Fruit fly (Drosophila melanogaster) whole organism, adult: ENCODE results near the gene Ogg1.

ENCODE experiments used
- CG11617 ChIP-seq: fragments of 200-800 bp; sonication (Bioruptor generic); optimal IDR thresholded peaks from 2 replicates; lab custom pipeline; 2017; ENCODE audit warnings: mild to moderate bottlenecking, missing biosample characterization, missing genetic modification reagents, missing genetic modification characterization
- CG14711 ChIP-seq: fragments of 200-800 bp; sonication (Bioruptor generic); optimal IDR thresholded peaks from 2 replicates; lab custom pipeline; 2018; ENCODE audit warnings: missing biosample characterization, mild to moderate bottlenecking, missing genetic modification characterization, moderate library complexity
- Mnt ChIP-seq: fragments of 200-800 bp; sonication (Bioruptor generic); optimal IDR thresholded peaks from 2 replicates; lab custom pipeline; 2016; ENCODE audit warnings: missing biosample characterization, mild to moderate bottlenecking, missing genetic modification characterization
- bab1 ChIP-seq: fragments of 200-800 bp; sonication (Bioruptor generic); optimal IDR thresholded peaks from 3 replicates; lab custom pipeline; 2019; ENCODE audit warnings: missing biosample characterization, mild to moderate bottlenecking, missing genetic modification characterization, moderate library complexity
- cic ChIP-seq: fragments of 200-800 bp; sonication (Bioruptor generic); optimal IDR thresholded peaks from 2 replicates; lab custom pipeline; 2017; ENCODE audit warnings: missing biosample characterization, mild to moderate bottlenecking, missing genetic modification characterization, moderate library complexity
- cnc ChIP-seq, 2 experiments: fragments of >200 bp; optimal IDR thresholded peaks; 2 replicates each; lab custom pipeline; 2017
- kay ChIP-seq: fragments of 200-800 bp; sonication (Bioruptor generic); peaks from one replicate; lab custom pipeline; 2016; ENCODE audit warnings: missing biosample characterization, missing genetic modification characterization, borderline replicate concordance
- ovo ChIP-seq: fragments of 200-800 bp; sonication (Bioruptor generic); optimal IDR thresholded peaks from 2 replicates; lab custom pipeline; 2016; ENCODE audit warnings: missing biosample characterization, missing genetic modification characterization
- pad ChIP-seq: fragments of 200-800 bp; sonication (Bioruptor generic); optimal IDR thresholded peaks from 3 replicates; lab custom pipeline; 2017; ENCODE audit warnings: missing biosample characterization, missing genetic modification characterization, mild to moderate bottlenecking, moderate library complexity, missing genetic modification reagents
- toe ChIP-seq: fragments of 200-800 bp; sonication (Bioruptor generic); optimal IDR thresholded peaks from 2 replicates; lab custom pipeline; 2016; ENCODE audit warnings: missing biosample characterization, missing genetic modification characterization

DNA sequence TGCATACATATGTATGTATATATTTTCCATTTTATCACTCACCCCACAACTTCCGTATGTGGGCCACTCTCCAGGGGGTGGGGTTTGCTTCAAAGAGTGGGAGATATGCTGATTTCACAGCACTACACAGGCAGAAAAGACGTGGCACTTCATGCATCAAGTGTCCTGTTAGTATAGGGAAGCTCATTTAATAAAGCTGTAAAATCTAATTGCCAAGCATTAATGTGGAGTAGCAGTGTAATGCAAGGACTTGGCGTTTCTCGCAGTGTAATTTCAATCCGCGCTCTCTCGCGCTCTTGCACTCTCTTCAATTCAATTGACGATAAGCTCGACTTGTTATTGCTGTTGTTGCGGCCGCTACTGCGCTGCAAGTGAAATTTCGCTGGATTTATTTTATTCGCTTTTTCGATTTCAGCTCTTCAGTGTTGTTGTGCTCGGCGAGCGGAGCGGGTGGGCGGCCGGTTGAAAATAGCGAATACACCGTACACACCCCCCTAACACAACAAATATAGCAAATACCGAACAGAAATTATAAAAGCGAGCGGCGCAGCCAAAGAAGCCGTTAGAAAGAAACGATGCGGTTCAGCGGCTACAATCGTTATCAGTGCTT, 19.2 kb downstream of the Ogg1 start, which contains the start of gene Hexo2:
- TF ChIP-seq ovo (peak; percentile 33), toe (GFP tag; lab: Kevin White, UChicago) (no peak), CG14711 (tag; lab: Kevin White, UChicago) (peak; percentile 88), Mnt (GFP tag; lab: Kevin White, UChicago) (peak; percentile 34), cic (no peak), pad (GFP tag; lab: Kevin White, UChicago) (peak; percentile 88), bab1 (GFP tag; lab: Kevin White, UChicago) (peak; percentile 98), kay (GFP tag; lab: Kevin White, UChicago) (no peak), cnc (optimal IDR thresholded peaks at IDR 0.05; lab: Kevin White, UChicago) (no peak), CG11617 (GFP tag; lab: Kevin White, UChicago) (peak; percentile 71)
